Worm (Caenorhabditis elegans): ENCODE data around the gene ZK1248.17.

The ZK1248.17 gene

DNA sequence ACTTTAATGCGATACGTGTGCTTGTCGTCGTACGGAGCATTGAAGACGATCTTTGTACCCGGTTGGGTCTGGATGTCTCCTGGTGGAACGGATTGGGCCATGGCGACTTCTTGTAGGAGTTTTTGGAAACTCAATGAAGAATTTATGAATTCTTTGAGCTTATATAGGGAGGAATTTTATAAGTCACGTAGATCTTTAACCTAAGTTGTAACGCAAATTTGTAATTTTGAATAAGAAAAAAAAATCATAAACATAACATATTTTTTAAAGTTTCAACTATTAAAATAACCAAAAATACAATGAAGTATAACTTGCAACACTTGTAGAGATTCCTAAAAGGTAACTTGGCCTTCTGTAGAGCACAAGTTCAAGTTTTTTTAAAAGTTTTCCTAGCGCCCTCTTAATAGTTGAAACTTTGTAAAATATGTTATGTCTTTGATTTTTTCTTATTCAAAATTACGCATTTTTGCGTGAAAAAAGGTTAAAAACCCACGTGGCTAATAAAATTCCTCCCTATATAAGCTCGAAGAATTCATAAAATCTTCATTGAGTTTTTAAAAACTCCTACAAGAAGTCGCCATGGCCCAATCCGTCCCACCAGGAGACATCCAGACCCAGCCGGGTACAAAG, 47.9 kb downstream of the ZK1248.17 start, which contains the start of the genes msp-63 and msp-142:
Gene msp-63 (minus strand): TSS at position 101 of the 630 bp plus-strand sequence.
Gene msp-142 (plus strand): TSS at position 580 of the 630 bp plus-strand sequence.
- no peak for TF ChIP-seq dmd-9 (GFP tag; IDR thresholded peaks at IDR 0.05)
- TF ChIP-seq mxl-3 (GFP tag; optimal IDR thresholded peaks at IDR 0.05), result no peak
- TF ChIP-seq zfp-2 (tag; optimal IDR thresholded peaks at IDR 0.05), result no peak
- no peak for TF ChIP-seq ceh-44 (GFP tag; IDR thresholded peaks at IDR 0.05)
- no peak for TF ChIP-seq ctbp-1 (GFP tag; IDR thresholded peaks at IDR 0.05)
- no peak for TF ChIP-seq egl-43 (GFP tag; IDR thresholded peaks at IDR 0.05)
